Fruit fly (Drosophila melanogaster) whole organism, embryonic: ENCODE data around the gene D12.
A peak's percentile ranks its signal among the peaks of the same experiment; 100 is the strongest.

Source experiments
- Atf3 ChIP-seq: fragments of 200-800 bp; sonication (Bioruptor generic); optimal IDR thresholded peaks from 3 replicates; lab custom pipeline; 2016; ENCODE audit warnings: missing biosample characterization, missing genetic modification characterization
- Bdp1 ChIP-seq: fragments of 200-800 bp; sonication (Bioruptor generic); optimal IDR thresholded peaks from 3 replicates; lab custom pipeline; 2016; ENCODE audit warnings: missing biosample characterization, missing genetic modification characterization
- BtbVII ChIP-seq: fragments of 200-800 bp; sonication (Bioruptor generic); optimal IDR thresholded peaks from 3 replicates; lab custom pipeline; 2017; ENCODE audit warnings: missing biosample characterization, mild to moderate bottlenecking, missing genetic modification characterization
- CG10366 ChIP-seq: fragments of 200-800 bp; sonication (Bioruptor generic); IDR thresholded peaks from 2 replicates; pipeline ENCODE4 v1.3.6; 2022; ENCODE audit warnings: missing biosample characterization, missing genetic modification characterization
- CG10565 ChIP-seq: fragments of 200-800 bp; sonication (Bioruptor generic); optimal IDR thresholded peaks from 3 replicates; lab custom pipeline; 2016; ENCODE audit warnings: missing biosample characterization, mild to moderate bottlenecking, missing genetic modification characterization
- CG11696 ChIP-seq: fragments of 200-800 bp; sonication (Bioruptor generic); IDR thresholded peaks from 2 replicates; pipeline ENCODE4 v1.3.6; 2022; ENCODE audit warnings: missing biosample characterization, missing genetic modification characterization
- CG12071 ChIP-seq: fragments of 200-800 bp; sonication (Bioruptor generic); optimal IDR thresholded peaks from 3 replicates; lab custom pipeline; 2018; ENCODE audit warnings: missing biosample characterization, mild to moderate bottlenecking, missing genetic modification characterization
- CG13624 ChIP-seq: fragments of 200-800 bp; sonication (Bioruptor generic); optimal IDR thresholded peaks from 2 replicates; lab custom pipeline; 2016; ENCODE audit warnings: missing biosample characterization, missing genetic modification characterization
- CG15269 ChIP-seq: fragments of 200-800 bp; sonication (Bioruptor generic); optimal IDR thresholded peaks from 2 replicates; lab custom pipeline; 2018; ENCODE audit warnings: missing biosample characterization, mild to moderate bottlenecking, missing genetic modification characterization, moderate library complexity
- CG15696 ChIP-seq: fragments of 200-800 bp; sonication (Bioruptor generic); optimal IDR thresholded peaks from 2 replicates; lab custom pipeline; 2019; ENCODE audit warnings: missing biosample characterization, mild to moderate bottlenecking, missing genetic modification characterization, moderate library complexity
- CG17328 ChIP-seq: fragments of 200-800 bp; sonication (Bioruptor generic); IDR thresholded peaks from 2 replicates; pipeline ENCODE4 v1.3.6; 2022; ENCODE audit warnings: missing biosample characterization, missing genetic modification characterization
- CG18011 ChIP-seq: fragments of 200-800 bp; sonication (Bioruptor generic); optimal IDR thresholded peaks from 2 replicates; lab custom pipeline; 2017; ENCODE audit warnings: missing biosample characterization, missing genetic modification characterization, mild to moderate bottlenecking, moderate library complexity, missing genotype
- CG1832 ChIP-seq: fragments of 200-800 bp; sonication (Bioruptor generic); optimal IDR thresholded peaks from 2 replicates; lab custom pipeline; 2017; ENCODE audit warnings: missing biosample characterization, mild to moderate bottlenecking, missing genetic modification characterization, inconsistent platforms
- CG2199 ChIP-seq: fragments of 200-800 bp; sonication (Bioruptor generic); IDR thresholded peaks from 3 replicates; pipeline ENCODE4 v1.3.6; 2022; ENCODE audit warnings: missing biosample characterization, missing genetic modification characterization
- CG30403 ChIP-seq: fragments of 200-800 bp; sonication (Bioruptor generic); optimal IDR thresholded peaks from 3 replicates; lab custom pipeline; 2016; ENCODE audit warnings: missing biosample characterization, missing genetic modification characterization
- CG3163 ChIP-seq: fragments of 200-800 bp; sonication (Bioruptor generic); optimal IDR thresholded peaks from 3 replicates; lab custom pipeline; 2016; ENCODE audit warnings: missing biosample characterization, missing genetic modification characterization
- CG33557 ChIP-seq: fragments of 200-800 bp; sonication (Bioruptor generic); optimal IDR thresholded peaks from 2 replicates; lab custom pipeline; 2019; ENCODE audit warnings: missing biosample characterization, mild to moderate bottlenecking, missing genetic modification characterization, moderate library complexity
- CG3995 ChIP-seq: fragments of 200-800 bp; sonication (Bioruptor generic); optimal IDR thresholded peaks from 3 replicates; lab custom pipeline; 2016; ENCODE audit warnings: missing biosample characterization, missing genetic modification characterization
- CG4617 ChIP-seq: fragments of 200-800 bp; sonication (Bioruptor generic); optimal IDR thresholded peaks from 3 replicates; lab custom pipeline; 2016; ENCODE audit warnings: missing biosample characterization, missing genetic modification characterization, borderline replicate concordance
- CG9817 ChIP-seq: fragments of 200-800 bp; sonication (Bioruptor generic); optimal IDR thresholded peaks from 2 replicates; lab custom pipeline; 2018; ENCODE audit warnings: missing biosample characterization, mild to moderate bottlenecking, missing genetic modification characterization, moderate library complexity
- Dref ChIP-seq: fragments of 200-800 bp; sonication (Bioruptor generic); IDR thresholded peaks from 2 replicates; pipeline ENCODE4 v1.3.6; 2022; ENCODE audit warnings: missing biosample characterization, missing genetic modification characterization
- E2f1 ChIP-seq: fragments of 200-800 bp; sonication (Bioruptor generic); IDR thresholded peaks from 2 replicates; pipeline ENCODE4 v1.3.6; 2022; ENCODE audit warnings: missing biosample characterization, missing genetic modification characterization
- Gug ChIP-seq: fragments of 200-800 bp; sonication (Bioruptor generic); IDR thresholded peaks from 4 replicates; pipeline ENCODE4 v1.3.6; 2022; ENCODE audit warnings: missing biosample characterization, missing genetic modification characterization
- Hand ChIP-seq: fragments of 200-800 bp; sonication (Bioruptor generic); optimal IDR thresholded peaks from 2 replicates; lab custom pipeline; 2017; ENCODE audit warnings: mild to moderate bottlenecking, missing biosample characterization, missing genetic modification reagents, missing genetic modification characterization
- Hr51 ChIP-seq, 2 experiments: fragments of 200-800 bp; sonication (Bioruptor generic); optimal IDR thresholded peaks; 2 replicates in 1 of 2; 3 replicates in 1 of 2; lab custom pipeline; 2016 to 2018; ENCODE audit warnings: missing biosample characterization in 2 of 2, missing genetic modification characterization in 2 of 2, mild to moderate bottlenecking in 1 of 2, moderate library complexity in 1 of 2
- Med ChIP-seq: fragments of 200-800 bp; sonication (Bioruptor generic); peaks from one replicate; lab custom pipeline; 2016; ENCODE audit warnings: missing biosample characterization, missing genetic modification characterization, mild to moderate bottlenecking, inconsistent platforms, moderate library complexity
- Mrtf ChIP-seq: fragments of 200-800 bp; sonication (Bioruptor generic); IDR thresholded peaks from 3 replicates; pipeline ENCODE4 v1.3.6; 2022; ENCODE audit warnings: missing biosample characterization, missing genetic modification characterization
- Oli ChIP-seq: fragments of 200-800 bp; sonication (Bioruptor generic); optimal IDR thresholded peaks from 2 replicates; lab custom pipeline; 2018; ENCODE audit warnings: missing biosample characterization, mild to moderate bottlenecking, missing genetic modification characterization, moderate library complexity
- Opbp ChIP-seq: fragments of 200-800 bp; sonication (Bioruptor generic); IDR thresholded peaks from 3 replicates; pipeline ENCODE4 v1.3.6; 2022; ENCODE audit warnings: missing biosample characterization, missing genetic modification characterization; ENCODE audit not compliant: partially characterized antibody
- Poxn ChIP-seq: fragments of 200-800 bp; sonication (Bioruptor generic); IDR thresholded peaks from 2 replicates; pipeline ENCODE4 v1.3.6; 2022; ENCODE audit warnings: missing biosample characterization, missing genetic modification characterization
- Tbp ChIP-seq: fragments of >200 bp; optimal IDR thresholded peaks from 2 replicates; lab custom pipeline; 2018; ENCODE audit warnings: missing biosample characterization, missing genetic modification characterization
- Xbp1 ChIP-seq: fragments of 200-800 bp; sonication (Bioruptor generic); optimal IDR thresholded peaks from 3 replicates; lab custom pipeline; 2016; ENCODE audit warnings: missing biosample characterization, mild to moderate bottlenecking, missing genetic modification characterization
- amos ChIP-seq: fragments of 200-800 bp; sonication (Bioruptor generic); IDR thresholded peaks from 2 replicates; pipeline ENCODE4 v1.3.6; 2022; ENCODE audit warnings: missing biosample characterization, missing genetic modification characterization; ENCODE audit not compliant: partially characterized antibody
- bigmax ChIP-seq: fragments of 200-800 bp; sonication (Bioruptor generic); optimal IDR thresholded peaks from 2 replicates; lab custom pipeline; 2018; ENCODE audit warnings: missing biosample characterization, mild to moderate bottlenecking, missing genetic modification characterization
- croc ChIP-seq: fragments of 200-800 bp; sonication (Bioruptor generic); conservative IDR thresholded peaks from 3 replicates; pipeline ENCODE4 v1.3.6; 2022; ENCODE audit warnings: missing biosample characterization, missing genetic modification characterization
- da ChIP-seq: fragments of 200-800 bp; sonication (Bioruptor generic); optimal IDR thresholded peaks from 2 replicates; lab custom pipeline; 2016; ENCODE audit warnings: missing biosample characterization, missing genetic modification characterization
- dpn ChIP-seq, 2 experiments: fragments of 200-800 bp; sonication (Bioruptor generic); optimal IDR thresholded peaks; 3 replicates each; lab custom pipeline; 2016; ENCODE audit warnings: missing biosample characterization in 2 of 2, missing genetic modification characterization in 2 of 2
- dysf ChIP-seq: fragments of 200-800 bp; sonication (Bioruptor generic); IDR thresholded peaks from 3 replicates; pipeline ENCODE4 v1.3.6; 2022; ENCODE audit warnings: missing biosample characterization, missing genetic modification characterization
- eyg ChIP-seq: fragments of 200-800 bp; sonication (Bioruptor generic); optimal IDR thresholded peaks from 3 replicates; lab custom pipeline; 2016; ENCODE audit warnings: missing biosample characterization, missing genetic modification characterization
- fd3F ChIP-seq: fragments of 200-800 bp; sonication (Bioruptor generic); optimal IDR thresholded peaks from 2 replicates; lab custom pipeline; 2018; ENCODE audit warnings: missing biosample characterization, mild to moderate bottlenecking, missing genetic modification characterization, moderate library complexity
- knrl ChIP-seq: fragments of 200-800 bp; sonication (Bioruptor generic); IDR thresholded peaks from 3 replicates; pipeline ENCODE4 v1.3.6; 2022; ENCODE audit warnings: missing biosample characterization, missing genetic modification characterization; ENCODE audit not compliant: partially characterized antibody
- lab ChIP-seq: fragments of 200-800 bp; sonication (Bioruptor generic); optimal IDR thresholded peaks from 3 replicates; lab custom pipeline; 2017; ENCODE audit warnings: missing biosample characterization, missing genetic modification characterization, mild to moderate bottlenecking, moderate library complexity, missing genetic modification reagents
- mld ChIP-seq: fragments of 200-800 bp; sonication (Bioruptor generic); IDR thresholded peaks from 3 replicates; pipeline ENCODE4 v1.3.6; 2022; ENCODE audit warnings: missing biosample characterization, missing genetic modification characterization; ENCODE audit not compliant: partially characterized antibody
- nerfin-1 ChIP-seq: fragments of 200-800 bp; sonication (Bioruptor generic); optimal IDR thresholded peaks from 3 replicates; lab custom pipeline; 2019; ENCODE audit warnings: missing biosample characterization, mild to moderate bottlenecking, missing genetic modification characterization, moderate library complexity
- otp ChIP-seq: fragments of 200-800 bp; sonication (Bioruptor generic); IDR thresholded peaks from 3 replicates; pipeline ENCODE4, ENCODE4 v1.3.6; 2022; ENCODE audit warnings: missing biosample characterization, missing genetic modification characterization
- pan ChIP-seq, 4 experiments: fragments of >200 bp in 3 of 4; fragments of 200-800 bp in 1 of 4; sonication (Bioruptor generic) in 1 of 4; optimal IDR thresholded peaks in 3 of 4; IDR thresholded peaks in 1 of 4; 2 replicates each; pipeline versions ENCODE4 v1.3.6 to Lab custom; 2017 to 2022; ENCODE audit warnings: missing biosample characterization in 2 of 4, missing genetic modification characterization in 2 of 4, mixed read lengths in 1 of 4
- psq ChIP-seq: fragments of 200-800 bp; sonication (Bioruptor generic); optimal IDR thresholded peaks from 2 replicates; lab custom pipeline; 2017; ENCODE audit warnings: missing biosample characterization, missing genetic modification characterization
- stc ChIP-seq: fragments of 200-800 bp; sonication (Bioruptor generic); IDR thresholded peaks from 2 replicates; pipeline ENCODE4 v1.3.6; 2022; ENCODE audit warnings: missing biosample characterization, missing genetic modification characterization
- tap ChIP-seq: fragments of 200-800 bp; optimal IDR thresholded peaks from 3 replicates; lab custom pipeline; 2019; ENCODE audit warnings: missing biosample characterization, mild to moderate bottlenecking, missing genetic modification characterization, moderate library complexity
- trem ChIP-seq: fragments of 200-800 bp; optimal IDR thresholded peaks from 3 replicates; lab custom pipeline; 2019; ENCODE audit warnings: missing biosample characterization, mild to moderate bottlenecking, missing genetic modification characterization, moderate library complexity

Gene D12

dm6 chr2L:8473448-8473847, 36.3 kb upstream of the D12 start (continued):
- TF ChIP-seq CG15269 (tag; lab: Kevin White, UChicago) (no peak), CG15696 (tag; lab: Kevin White, UChicago) (no peak), CG12071 (GFP tag; lab: Kevin White, UChicago) (peak; percentile 32), tap (tag; lab: Kevin White, UChicago) (peak; percentile 15), Gug (GFP tag; lab: Robert Waterston, UW) (peak; percentile 71), Hr51 (GFP tag; optimal IDR thresholded peaks at IDR 0.05; lab: Kevin White, UChicago) (peak; percentile 27 to 65), nerfin-1 (peak; percentile 24), psq (GFP tag; lab: Kevin White, UChicago) (no peak), Poxn (GFP tag; lab: Robert Waterston, UW) (no peak), Oli (tag; lab: Kevin White, UChicago) (peak; percentile 54), amos (GFP tag; lab: Robert Waterston, UW) (no peak), eyg (GFP tag; lab: Kevin White, UChicago) (no peak), Bdp1 (GFP tag; lab: Kevin White, UChicago) (no peak), lab (GFP tag; lab: Kevin White, UChicago) (peak; percentile 76), BtbVII (GFP tag; lab: Kevin White, UChicago) (peak; percentile 41), dpn (GFP tag; optimal IDR thresholded peaks at IDR 0.05; lab: Kevin White, UChicago) (peak in 1 of 2 experiments; percentile 38), knrl (GFP tag; lab: Robert Waterston, UW) (no peak), CG4617 (GFP tag; lab: Kevin White, UChicago) (no peak), stc (GFP tag; lab: Robert Waterston, UW) (peak; percentile 72), Xbp1 (GFP tag; lab: Kevin White, UChicago) (peak; percentile 57), pan (optimal IDR thresholded peaks at IDR 0.05; lab: Kevin White, UChicago) (no peak), pan (GFP tag; optimal IDR thresholded peaks at IDR 0.05 in 1 of 2, IDR thresholded peaks at IDR 0.05 in 1 of 2) (peak in 1 of 2 experiments; percentile 77), otp (GFP tag; lab: Robert Waterston, UW) (peak; percentile 75), dysf (peak; percentile 73), fd3F (GFP tag; lab: Kevin White, UChicago) (peak; percentile 15), da (GFP tag; lab: Kevin White, UChicago) (no peak), CG13624 (peak; percentile 4), CG3995 (GFP tag; lab: Kevin White, UChicago) (no peak), CG10565 (GFP tag; lab: Kevin White, UChicago) (no peak), CG33557 (peak; percentile 33), Med (peak; percentile 89), CG2199 (GFP tag; lab: Robert Waterston, UW) (peak; percentile 58; the same call in 1 of the 3 replicates), mld (GFP tag; lab: Robert Waterston, UW) (no peak), CG1832 (GFP tag; lab: Kevin White, UChicago) (no peak), CG9817 (peak; percentile 7), CG11696 (GFP tag; lab: Robert Waterston, UW) (peak; percentile 55), Dref (GFP tag; lab: Robert Waterston, UW) (no peak), CG30403 (GFP tag; lab: Kevin White, UChicago) (peak; percentile 37), Mrtf (GFP tag; lab: Robert Waterston, UW) (0 out of 3 replicates have a peak, but pooled peaks have one; percentile 46), Tbp (GFP tag; lab: Kevin White, UChicago) (no peak), Atf3 (GFP tag; lab: Kevin White, UChicago) (peak; percentile 25), CG3163 (GFP tag; lab: Kevin White, UChicago) (no peak), Opbp (GFP tag; lab: Robert Waterston, UW) (no peak), trem (peak; percentile 41), E2f1 (GFP tag; lab: Robert Waterston, UW) (peak; percentile 54), CG18011 (GFP tag; lab: Kevin White, UChicago) (no peak), CG10366 (GFP tag; lab: Robert Waterston, UW) (peak; percentile 65), croc (peak; percentile 47; the same call in 2 of the 3 replicates), CG17328 (GFP tag; lab: Robert Waterston, UW) (peak; percentile 71), Hand (GFP tag; lab: Kevin White, UChicago) (no peak), bigmax (GFP tag; lab: Kevin White, UChicago) (no peak)
